Fruit fly (Drosophila melanogaster): ENCODE data around the gene RhoGAP19D.

- TF ChIP-seq Vsx2 (GFP tag; optimal IDR thresholded peaks at IDR 0.05; ENCODE audit: partially characterized antibody) = no peak
- no peak for TF ChIP-seq Myc (optimal IDR thresholded peaks at IDR 0.05)
- no peak for TF ChIP-seq OdsH (GFP tag; optimal IDR thresholded peaks at IDR 0.05)
- TF ChIP-seq dsf (GFP tag; optimal IDR thresholded peaks at IDR 0.05; ENCODE audit: borderline replicate concordance) = no peak
- no peak for TF ChIP-seq CrebA (GFP tag; optimal IDR thresholded peaks at IDR 0.05; ENCODE audit: borderline replicate concordance)
- no peak for TF ChIP-seq N (GFP tag; optimal IDR thresholded peaks at IDR 0.05)
- TF ChIP-seq sv (GFP tag; optimal IDR thresholded peaks at IDR 0.05) = no peak
- TF ChIP-seq pan (optimal IDR thresholded peaks at IDR 0.05) = no peak
- TF ChIP-seq usp (GFP tag; optimal IDR thresholded peaks at IDR 0.05) = no peak
These were observed 73.6 kb downstream of the RhoGAP19D start for dm6 chrX:20436866-20437265.

All from whole organism, wandering third instar larva.